Worm (Caenorhabditis elegans): ENCODE results near the gene nhr-281.
"Not testable (repeated sequence)": the region's sequence is repeated elsewhere in the genome, so short reads cannot be mapped to it uniquely, and the experiment has no call there.

The nhr-281 gene

DNA sequence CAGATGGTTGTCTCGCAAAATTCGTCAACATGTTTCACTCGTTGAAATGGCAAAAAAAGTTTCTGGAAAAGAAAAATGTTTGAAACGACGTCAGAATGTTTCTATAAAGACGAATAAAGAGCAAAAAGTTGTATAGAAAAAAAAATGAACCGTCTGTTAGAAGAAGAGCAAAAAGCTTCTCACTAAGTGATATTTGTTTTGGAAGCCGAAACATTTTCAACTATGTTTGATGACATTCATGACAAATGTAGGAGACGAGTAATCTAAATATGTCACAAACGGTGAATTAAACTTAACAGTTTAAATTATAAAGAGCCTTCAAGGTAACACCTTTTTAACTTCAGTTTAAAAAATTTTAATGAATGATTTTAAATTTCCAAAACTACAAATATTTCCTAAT, 26.8 kb upstream of the nhr-281 start, which contains the start of gene nkat-1:
Gene nkat-1, minus strand, starts transcription at position 101 of the 400 bp plus-strand sequence.
- TF ChIP-seq lin-29 (GFP tag; IDR thresholded peaks at IDR 0.05): no peak
- no peak for TF ChIP-seq gei-8 (GFP tag; optimal IDR thresholded peaks at IDR 0.05)
- no peak for TF ChIP-seq ceh-82 (tag; optimal IDR thresholded peaks at IDR 0.05)
- TF ChIP-seq spr-3 (GFP tag; optimal IDR thresholded peaks at IDR 0.05): no peak
- TF ChIP-seq R02D3.7 (tag; optimal IDR thresholded peaks at IDR 0.05): no peak
- no peak for TF ChIP-seq zag-1 (tag; optimal IDR thresholded peaks at IDR 0.05)
- TF ChIP-seq unc-130 (GFP tag; optimal IDR thresholded peaks at IDR 0.05): no peak

DNA sequence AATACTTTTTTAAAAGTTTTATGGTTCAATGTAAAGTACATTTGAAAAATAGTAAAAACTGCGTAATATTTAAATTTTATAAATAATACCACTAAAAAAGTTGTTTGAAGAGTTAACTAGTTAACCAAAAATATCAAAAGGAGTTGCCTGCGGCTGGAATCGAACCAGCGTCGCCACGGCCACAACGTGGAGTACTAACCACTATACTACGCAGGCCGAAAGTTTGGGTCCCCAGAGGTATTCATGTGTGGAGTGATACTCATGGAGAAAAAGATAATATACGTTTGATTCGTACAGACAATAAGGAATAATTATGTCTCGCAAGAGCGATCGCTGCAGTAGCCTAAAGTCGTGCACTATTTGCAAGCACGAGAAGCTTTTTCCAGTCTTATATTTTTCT, 23.5 kb upstream of the nhr-281 start:
- peak; percentile 58; the same call in 1 of the 2 replicates for TF ChIP-seq lim-7 (GFP tag; IDR thresholded peaks at IDR 0.05)
- 0 out of 2 replicates have a peak, but pooled peaks have one; percentile 44 for TF ChIP-seq Y105C5A.15 (GFP tag; IDR thresholded peaks at IDR 0.05)
- TF ChIP-seq dmd-6 (GFP tag; IDR thresholded peaks at IDR 0.05): peak; percentile 34; the same call in 1 of the 2 replicates
- 0 out of 2 replicates have a peak, but pooled peaks have one; percentile 13 for TF ChIP-seq lin-29 (GFP tag; IDR thresholded peaks at IDR 0.05)
- peak; percentile 25 for TF ChIP-seq mes-2 (tag; optimal IDR thresholded peaks at IDR 0.05; ENCODE audit: poor library complexity, severe bottlenecking)
- TF ChIP-seq daf-19 (GFP tag; conservative IDR thresholded peaks at IDR 0.05): peak; percentile 68; the same call in 1 of the 2 replicates
- peak; percentile 62 for TF ChIP-seq lin-38 (GFP tag; IDR thresholded peaks at IDR 0.05)
- not testable (repeated sequence) for TF ChIP-seq daf-16 (GFP tag; optimal IDR thresholded peaks at IDR 0.05)
- TF ChIP-seq daf-16 (tag; optimal IDR thresholded peaks at IDR 0.05): peak; percentile 10
- TF ChIP-seq duxl-1 (tag; optimal IDR thresholded peaks at IDR 0.05; ENCODE audit: poor library complexity): peak; percentile 43
- peak; percentile 54; the same call in 1 of the 2 replicates for TF ChIP-seq T26A8.4 (GFP tag; IDR thresholded peaks at IDR 0.05)
- TF ChIP-seq madf-5 (GFP tag; IDR thresholded peaks at IDR 0.05): 0 out of 4 replicates have a peak, but pooled peaks of 1 of the 2 experiments have one; percentile 11
- TF ChIP-seq vab-7 (GFP tag; IDR thresholded peaks at IDR 0.05): 0 out of 2 replicates have a peak, but pooled peaks have one; percentile 45
- 0 out of 2 replicates have a peak, but pooled peaks have one; percentile 42 for TF ChIP-seq F44E2.7 (GFP tag; IDR thresholded peaks at IDR 0.05)
- TF ChIP-seq egl-43 (GFP tag; IDR thresholded peaks at IDR 0.05): peak; percentile 78; the same call in 1 of the 2 replicates

DNA sequence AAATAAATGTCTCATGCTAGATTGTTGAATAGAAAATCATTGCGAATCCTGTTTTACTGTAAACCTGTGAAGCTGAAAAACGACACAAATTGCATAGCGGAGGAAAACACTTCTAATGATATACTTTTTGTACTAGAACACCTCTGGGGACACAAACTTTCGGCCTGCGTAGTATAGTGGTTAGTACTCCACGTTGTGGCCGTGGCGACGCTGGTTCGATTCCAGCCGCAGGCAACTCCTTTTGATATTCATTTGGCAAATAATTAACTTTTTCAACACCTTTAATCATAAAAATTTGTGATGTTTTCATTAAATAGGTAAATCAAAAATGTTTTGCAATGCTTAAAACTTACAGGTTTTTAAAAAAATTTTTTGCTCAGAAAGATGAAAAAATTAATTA, 21.6 kb upstream of the nhr-281 start:
- TF ChIP-seq aha-1 (tag) (peak; percentile 9), daf-19 (GFP tag; conservative IDR thresholded peaks at IDR 0.05) (peak; percentile 74), lir-3 (tag; optimal IDR thresholded peaks at IDR 0.05) (no peak), mes-2 (tag; optimal IDR thresholded peaks at IDR 0.05; ENCODE audit: poor library complexity, severe bottlenecking) (peak; percentile 54), php-3 (GFP tag; IDR thresholded peaks at IDR 0.05) (no peak), lin-1 (GFP tag; IDR thresholded peaks at IDR 0.05) (peak; percentile 74; the same call in 1 of the 2 replicates), D1046.2 (GFP tag; IDR thresholded peaks at IDR 0.05) (0 out of 2 replicates have a peak, but pooled peaks have one; percentile 10), hmg-1.1 (GFP tag; IDR thresholded peaks at IDR 0.05) (peak; percentile 52; the same call in 1 of the 2 replicates), Y48G9A.11 (GFP tag; IDR thresholded peaks at IDR 0.05) (peak; percentile 56; the same call in 1 of the 2 replicates), daf-16 (GFP tag; optimal IDR thresholded peaks at IDR 0.05) (peak in 1 of 2 experiments; percentile 29), daf-16 (tag; optimal IDR thresholded peaks at IDR 0.05) (peak; percentile 51), pha-4 (GFP tag; IDR thresholded peaks at IDR 0.05) (peak; percentile 54; the same call in 1 of the 2 replicates), pha-4 (tag; optimal IDR thresholded peaks at IDR 0.05) (no peak), ceh-20 (GFP tag; IDR thresholded peaks at IDR 0.05) (0 out of 2 replicates have a peak, but pooled peaks have one; percentile 27), dmd-8 (GFP tag; IDR thresholded peaks at IDR 0.05) (peak; percentile 65; the same call in 1 of the 2 replicates), duxl-1 (tag; optimal IDR thresholded peaks at IDR 0.05; ENCODE audit: poor library complexity) (peak; percentile 39), lim-7 (GFP tag; IDR thresholded peaks at IDR 0.05) (peak; percentile 81), egl-43 (GFP tag; IDR thresholded peaks at IDR 0.05) (peak; percentile 71; the same call in 1 of the 2 replicates), dmd-6 (GFP tag; IDR thresholded peaks at IDR 0.05) (peak; percentile 39), mep-1 (tag; optimal IDR thresholded peaks at IDR 0.05) (peak; percentile 51), ceh-28 (tag; optimal IDR thresholded peaks at IDR 0.05) (no peak), saeg-2 (GFP tag; IDR thresholded peaks at IDR 0.05) (no peak), snpc-1.2 (GFP tag; IDR thresholded peaks at IDR 0.05) (peak; percentile 81), ctbp-1 (GFP tag; IDR thresholded peaks at IDR 0.05) (no peak), dve-1 (tag; optimal IDR thresholded peaks at IDR 0.05; ENCODE audit: insufficient read depth) (peak; percentile 49), attf-4 (tag; optimal IDR thresholded peaks at IDR 0.05) (no peak), lin-38 (GFP tag; IDR thresholded peaks at IDR 0.05) (peak; percentile 60), F10B5.3 (tag; optimal IDR thresholded peaks at IDR 0.05) (no peak), vab-7 (GFP tag; IDR thresholded peaks at IDR 0.05) (peak; percentile 68; the same call in 1 of the 2 replicates), tra-1 (GFP tag; IDR thresholded peaks at IDR 0.05) (peak; percentile 42; the same call in 1 of the 2 replicates), mdt-29 (GFP tag; IDR thresholded peaks at IDR 0.05) (0 out of 2 replicates have a peak, but pooled peaks have one; percentile 46), arid-1 (GFP tag; conservative IDR thresholded peaks at IDR 0.05) (0 out of 2 replicates have a peak, but pooled peaks have one; percentile 31), T26A8.4 (GFP tag; IDR thresholded peaks at IDR 0.05) (peak; percentile 47; the same call in 1 of the 2 replicates), unc-39 (tag; optimal IDR thresholded peaks at IDR 0.05) (no peak)
